Worm (Caenorhabditis elegans) whole organism, L4 larva: ENCODE results near the gene F58E6.13.

Experiments
- D1046.2 ChIP-seq: fragments of 200-800 bp; sonication (Bioruptor generic); IDR thresholded peaks from 2 replicates; pipeline ENCODE4 v1.3.6; 2022; ENCODE audit warnings: missing genetic modification characterization, missing compliant biosample characterization
- Y105C5A.15 ChIP-seq: fragments of 200-800 bp; sonication (Bioruptor generic); IDR thresholded peaks from 2 replicates; pipeline ENCODE4 v1.3.6; 2022; ENCODE audit warnings: missing genetic modification characterization, missing compliant biosample characterization
- Y75B8A.6 ChIP-seq: fragments of 200-800 bp; sonication (Bioruptor generic); IDR thresholded peaks from 2 replicates; pipeline ENCODE4 v1.3.6; 2022; ENCODE audit warnings: missing genetic modification reagents, missing genetic modification characterization, missing compliant biosample characterization
- ama-1 ChIP-seq: fragments of 150-350 bp; optimal IDR thresholded peaks from 2 replicates; lab custom pipeline; 2014; ENCODE audit warnings: inconsistent platforms, mixed read lengths
- hif-1 ChIP-seq, 2 experiments: sonication (generic microtip); optimal IDR thresholded peaks; 2 replicates each; lab custom pipeline; 2016 to 2017; ENCODE audit warnings: missing compliant biosample characterization in 2 of 2, missing genetic modification characterization in 2 of 2, missing genetic modification reagents in 2 of 2, missing genotype in 2 of 2, mild to moderate bottlenecking in 1 of 2
- lin-15B ChIP-seq: fragments of 150-350 bp; sonication (generic microtip); optimal IDR thresholded peaks from 3 replicates; lab custom pipeline; 2014; ENCODE audit warnings: missing biosample characterization, missing genetic modification characterization
- nhr-25 ChIP-seq: sonication (generic microtip); optimal IDR thresholded peaks from 2 replicates; lab custom pipeline; 2017; ENCODE audit warnings: missing genetic modification characterization, mild to moderate bottlenecking, missing compliant biosample characterization, antibody characterized with exemption, moderate library complexity, borderline replicate concordance; ENCODE audit not compliant: insufficient read depth
- nhr-48 ChIP-seq: sonication (generic microtip); optimal IDR thresholded peaks from 2 replicates; lab custom pipeline; 2016; ENCODE audit warnings: mild to moderate bottlenecking, missing genetic modification characterization, missing compliant biosample characterization
- spr-1 ChIP-seq: sonication (generic microtip); optimal IDR thresholded peaks from 2 replicates; lab custom pipeline; 2016; ENCODE audit warnings: mild to moderate bottlenecking, missing genetic modification characterization, missing compliant biosample characterization

- no peak for TF ChIP-seq ama-1 (lab: Kevin White, UChicago)
- no peak for TF ChIP-seq nhr-25
- TF ChIP-seq Y105C5A.15 (GFP tag; lab: Robert Waterston, UW): no peak
- TF ChIP-seq Y75B8A.6: no peak
- no peak for TF ChIP-seq D1046.2 (GFP tag; lab: Robert Waterston, UW)
- no peak for TF ChIP-seq spr-1
- no peak for TF ChIP-seq lin-15B (tag; lab: Kevin White, UChicago)
- TF ChIP-seq hif-1 (tag; optimal IDR thresholded peaks at IDR 0.05; lab: Kevin White, UChicago): no peak
- TF ChIP-seq nhr-48 (tag; lab: Kevin White, UChicago): no peak
Observed at ce11 chrV:9737287-9737686, 7.7 kb upstream of the F58E6.13 start, which contains the start of gene aqp-4.
